Worm (Caenorhabditis elegans): ENCODE measurements around the gene str-73.

DNA sequence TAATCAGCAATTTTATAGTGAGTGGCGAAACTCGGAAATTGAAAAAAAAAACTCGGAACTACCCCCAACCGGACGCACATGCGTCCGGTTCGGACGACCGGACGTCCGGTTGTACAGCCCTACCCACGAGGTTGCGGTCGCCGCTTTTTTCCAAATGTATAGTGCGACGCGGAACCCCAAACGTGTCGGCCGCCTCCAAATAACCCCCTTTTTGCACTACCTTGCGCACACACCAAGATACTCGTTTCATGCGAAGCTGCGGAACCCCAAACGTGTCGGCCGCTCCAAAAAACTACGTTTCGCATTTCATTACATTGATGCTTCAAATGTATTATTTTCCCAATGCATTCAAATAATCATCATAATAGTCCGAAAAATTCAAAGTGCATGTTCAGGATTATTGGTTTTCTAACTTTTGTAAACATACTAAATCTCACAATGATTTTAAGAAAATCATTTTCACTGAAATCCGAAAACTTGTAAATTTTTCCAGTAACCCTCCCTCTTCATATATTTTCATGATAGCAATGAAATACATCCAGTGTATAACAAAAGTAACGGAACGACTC is 42.0 kb downstream of the str-73 start, which contains the start of gene srw-35:
- TF ChIP-seq ztf-29 (GFP tag; IDR thresholded peaks at IDR 0.05) (no peak), ztf-23 (GFP tag; IDR thresholded peaks at IDR 0.05) (no peak)

Measured in whole organism, midembryonic.